Worm (Caenorhabditis elegans): ENCODE results near the gene M163.9.

Gene M163.9

DNA sequence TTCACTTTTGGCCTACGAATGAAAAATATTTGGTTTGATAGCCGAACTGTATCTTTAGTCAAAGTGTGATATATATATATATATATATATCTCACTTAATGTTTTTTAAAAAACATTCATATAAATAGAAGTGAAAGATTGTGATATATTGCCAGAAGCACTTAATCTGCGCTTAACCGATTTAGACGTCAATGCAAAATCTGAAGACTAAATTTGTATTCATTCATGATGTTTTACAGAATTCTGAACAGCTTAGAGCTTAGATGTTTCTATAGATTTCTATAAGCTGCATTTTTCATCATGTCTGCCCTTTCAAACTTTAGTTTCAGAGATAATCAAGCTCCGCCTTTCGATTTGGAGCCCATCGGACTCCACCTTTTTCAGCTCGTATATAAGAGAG is 27.1 kb upstream of the M163.9 start, which contains the start of gene F23D12.3:
Gene F23D12.3, plus strand, starts transcription at position 301 of the 400 bp plus-strand sequence.
- TF ChIP-seq ceh-82 (tag; optimal IDR thresholded peaks at IDR 0.05): no peak
- TF ChIP-seq ama-1 (optimal IDR thresholded peaks at IDR 0.05): no peak
- no peak for TF ChIP-seq mxl-3 (GFP tag; optimal IDR thresholded peaks at IDR 0.05)
- no peak for TF ChIP-seq daf-8 (GFP tag; IDR thresholded peaks at IDR 0.05)
- TF ChIP-seq daf-16 (GFP tag; optimal IDR thresholded peaks at IDR 0.05): no peak
- no peak for TF ChIP-seq daf-16 (tag; optimal IDR thresholded peaks at IDR 0.05)

DNA sequence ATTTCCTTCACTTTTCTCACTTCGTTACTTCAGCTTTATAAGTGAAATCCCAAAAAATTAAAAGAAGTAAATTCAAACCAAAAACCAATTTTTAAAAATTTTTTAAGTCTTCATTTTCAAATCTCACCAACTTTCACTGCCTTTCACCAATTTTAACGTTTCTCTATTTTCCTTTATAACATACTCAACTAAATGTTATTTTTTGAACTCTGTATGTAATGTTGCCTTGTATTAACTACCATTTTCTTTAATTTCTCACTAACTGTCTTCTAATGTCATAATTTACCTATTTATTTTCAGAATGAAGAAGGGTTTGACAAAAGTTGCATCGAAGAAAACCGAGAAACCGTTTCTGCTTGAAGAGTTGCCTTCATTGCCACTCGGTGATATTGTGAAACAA is 24.7 kb upstream of the M163.9 start, which contains the start of gene F23D12.4:
Gene F23D12.4, plus strand, starts transcription at position 301 of the 400 bp plus-strand sequence.
- no peak for TF ChIP-seq ceh-62 (tag; optimal IDR thresholded peaks at IDR 0.05)

DNA sequence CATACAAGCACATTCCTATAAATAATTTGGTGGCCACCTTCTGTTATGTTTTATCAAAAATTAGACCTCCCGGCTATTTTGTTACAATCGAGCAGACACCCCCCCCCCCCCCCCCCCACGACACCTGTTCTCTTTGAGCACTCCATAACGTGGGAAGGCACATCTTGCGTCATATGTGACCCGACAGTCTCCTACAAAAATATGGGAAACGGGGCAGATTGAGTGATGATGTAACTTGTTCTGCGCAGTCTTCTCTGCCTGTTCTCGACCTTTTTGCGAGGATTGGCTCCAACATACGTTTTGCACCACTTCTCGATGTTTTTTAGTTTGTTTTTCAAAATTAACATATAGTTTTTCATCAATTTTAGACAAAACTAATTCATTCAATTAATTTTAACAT is 21.9 kb upstream of the M163.9 start:
- TF ChIP-seq F49E8.2 (tag; optimal IDR thresholded peaks at IDR 0.05; ENCODE audit: borderline replicate concordance): no peak
- TF ChIP-seq nhr-25 (tag; optimal IDR thresholded peaks at IDR 0.05; ENCODE audit: borderline replicate concordance, insufficient read depth): no peak
- no peak for TF ChIP-seq pha-4 (GFP tag; IDR thresholded peaks at IDR 0.05)
- TF ChIP-seq pha-4 (tag; optimal IDR thresholded peaks at IDR 0.05): no peak
- no peak for TF ChIP-seq nhr-10 (tag; optimal IDR thresholded peaks at IDR 0.05)
- no peak for TF ChIP-seq unc-130 (GFP tag; optimal IDR thresholded peaks at IDR 0.05)
- TF ChIP-seq fos-1 (tag; optimal IDR thresholded peaks at IDR 0.05): no peak
- TF ChIP-seq lin-29 (GFP tag; IDR thresholded peaks at IDR 0.05): no peak
- no peak for TF ChIP-seq tag-97 (GFP tag; IDR thresholded peaks at IDR 0.05)
- TF ChIP-seq D1046.2 (GFP tag; IDR thresholded peaks at IDR 0.05): no peak
- TF ChIP-seq ama-1 (optimal IDR thresholded peaks at IDR 0.05): no peak
- no peak for TF ChIP-seq ZK546.5 (tag; optimal IDR thresholded peaks at IDR 0.05)
- TF ChIP-seq ceh-20 (GFP tag; IDR thresholded peaks at IDR 0.05): no peak
- no peak for TF ChIP-seq unc-39 (tag; optimal IDR thresholded peaks at IDR 0.05)
- no peak for TF ChIP-seq cey-2 (tag; optimal IDR thresholded peaks at IDR 0.05; ENCODE audit: borderline replicate concordance, insufficient read depth)
- TF ChIP-seq madf-5 (GFP tag; IDR thresholded peaks at IDR 0.05): no peak
- TF ChIP-seq nhr-77 (tag; optimal IDR thresholded peaks at IDR 0.05): no peak

ce11 chrX:14447910-14448309 is 21.5 kb upstream of the M163.9 start, which contains the start of gene jmjd-3.2:
Gene jmjd-3.2 (plus strand): TSS chrX:14448210.
- no peak for TF ChIP-seq F37D6.2 (tag; optimal IDR thresholded peaks at IDR 0.05)
- TF ChIP-seq ztf-11 (tag; optimal IDR thresholded peaks at IDR 0.05): no peak
- TF ChIP-seq ces-1 (GFP tag; optimal IDR thresholded peaks at IDR 0.05): no peak
- no peak for TF ChIP-seq lin-13 (GFP tag; optimal IDR thresholded peaks at IDR 0.05)
- no peak for TF ChIP-seq nhr-111 (GFP tag; optimal IDR thresholded peaks at IDR 0.05)
- TF ChIP-seq unc-62 (GFP tag; optimal IDR thresholded peaks at IDR 0.05 in 1 of 2): peak in 1 of 2 experiments; percentile 32
- no peak for TF ChIP-seq unc-62 (tag; optimal IDR thresholded peaks at IDR 0.05)

DNA sequence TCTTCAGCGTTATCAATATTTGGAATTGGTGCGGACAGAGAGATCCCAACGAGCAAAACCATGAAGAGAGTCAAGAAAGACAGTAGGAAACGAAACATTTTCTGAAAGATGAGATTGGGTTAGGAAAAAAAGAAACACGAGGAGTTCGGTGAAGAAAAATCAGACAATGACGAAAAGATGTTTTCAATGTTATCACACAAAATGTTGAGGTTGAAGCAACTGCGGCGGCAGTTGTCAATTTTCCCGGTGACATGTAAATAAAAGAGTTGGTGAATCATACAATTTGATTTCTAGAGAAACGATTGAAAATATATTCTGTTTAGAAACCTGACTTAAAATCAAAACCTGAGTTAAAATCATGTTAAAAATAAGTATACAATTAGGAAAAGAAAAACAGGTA is 15.6 kb upstream of the M163.9 start, which contains the start of gene F23D12.7:
Gene F23D12.7, minus strand, starts transcription at position 101 of the 400 bp plus-strand sequence.
- TF ChIP-seq daf-16 (GFP tag; optimal IDR thresholded peaks at IDR 0.05) (peak in 1 of 2 experiments; percentile 26), daf-16 (tag; optimal IDR thresholded peaks at IDR 0.05) (no peak), gei-8 (GFP tag; optimal IDR thresholded peaks at IDR 0.05) (no peak)

DNA sequence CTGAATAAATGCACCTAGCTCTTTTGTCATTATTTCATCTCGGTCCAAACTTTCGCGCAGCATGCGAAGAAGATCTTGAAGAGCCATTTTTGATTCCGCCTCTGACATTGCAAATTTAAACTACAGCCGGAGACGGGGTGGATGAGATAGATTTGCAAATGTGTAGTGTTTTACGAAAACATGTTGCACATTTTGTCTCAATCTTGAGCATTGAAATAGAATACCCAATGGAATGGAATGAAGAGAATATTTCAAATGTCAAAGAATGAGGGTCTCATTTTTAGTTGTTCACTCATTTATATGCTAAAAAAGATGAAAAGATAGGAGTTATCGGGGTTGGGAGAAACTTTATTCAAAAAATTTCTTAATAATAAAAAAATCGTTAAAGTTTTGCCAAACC is 14.0 kb upstream of the M163.9 start, which contains the start of gene Y66C5A.1:
Gene Y66C5A.1, minus strand, starts transcription at position 101 of the 400 bp plus-strand sequence.
- TF ChIP-seq nhr-237 (tag; optimal IDR thresholded peaks at IDR 0.05) (no peak), Y75B8A.6 (GFP tag; IDR thresholded peaks at IDR 0.05) (no peak), F10B5.3 (tag; optimal IDR thresholded peaks at IDR 0.05) (no peak)
